Worm (Caenorhabditis elegans): Measurements from ENCODE around the gene R02F2.10.

The R02F2.10 gene

ce11 chrIII:5478011-5478410, at the start of gene R02F2.10:
R02F2.10 (plus strand) TSS chrIII:5478311.
- no peak for TF ChIP-seq hnd-1 (tag; optimal IDR thresholded peaks at IDR 0.05)
- no peak for TF ChIP-seq hmg-4 (GFP tag; optimal IDR thresholded peaks at IDR 0.05)
- no peak for TF ChIP-seq ceh-36 (tag; optimal IDR thresholded peaks at IDR 0.05)
- TF ChIP-seq hmbx-1 (tag; optimal IDR thresholded peaks at IDR 0.05), result no peak
- no peak for TF ChIP-seq F13C5.2 (tag; optimal IDR thresholded peaks at IDR 0.05)
- no peak for TF ChIP-seq flt-1 (GFP tag; IDR thresholded peaks at IDR 0.05)
- no peak for TF ChIP-seq B0310.2 (tag; optimal IDR thresholded peaks at IDR 0.05)
- no peak for TF ChIP-seq sea-1 (GFP tag; conservative IDR thresholded peaks at IDR 0.05)
- TF ChIP-seq pes-1 (GFP tag; IDR thresholded peaks at IDR 0.05), result no peak
- no peak for TF ChIP-seq tbx-37 (GFP tag; conservative IDR thresholded peaks at IDR 0.05)
- no peak for TF ChIP-seq tbx-11 (GFP tag; IDR thresholded peaks at IDR 0.05)

ce11 chrIII:5436306-5436705, 41.8 kb upstream of the R02F2.10 start:
- no peak for TF ChIP-seq sea-1 (GFP tag; conservative IDR thresholded peaks at IDR 0.05)
- no peak for TF ChIP-seq ceh-13 (GFP tag; optimal IDR thresholded peaks at IDR 0.05)
- TF ChIP-seq hnd-1 (tag; optimal IDR thresholded peaks at IDR 0.05), result no peak
- TF ChIP-seq tbx-37 (GFP tag; conservative IDR thresholded peaks at IDR 0.05), result no peak
- TF ChIP-seq scrt-1 (GFP tag; IDR thresholded peaks at IDR 0.05), result no peak
- no peak for TF ChIP-seq aly-1 (tag; optimal IDR thresholded peaks at IDR 0.05)
- TF ChIP-seq tbx-11 (GFP tag; IDR thresholded peaks at IDR 0.05), result no peak
- TF ChIP-seq hmbx-1 (tag; optimal IDR thresholded peaks at IDR 0.05), result no peak
- TF ChIP-seq ets-7 (tag; optimal IDR thresholded peaks at IDR 0.05), result no peak
- TF ChIP-seq ama-1 (optimal IDR thresholded peaks at IDR 0.05), result no peak
- no peak for TF ChIP-seq pes-1 (GFP tag; IDR thresholded peaks at IDR 0.05)
- TF ChIP-seq flt-1 (GFP tag; IDR thresholded peaks at IDR 0.05), result no peak

ce11 chrIII:5438064-5438463, 40.0 kb upstream of the R02F2.10 start:
- TF ChIP-seq scrt-1 (GFP tag; IDR thresholded peaks at IDR 0.05) (no peak), ama-1 (optimal IDR thresholded peaks at IDR 0.05) (no peak), ets-7 (tag; optimal IDR thresholded peaks at IDR 0.05) (no peak), B0310.2 (tag; optimal IDR thresholded peaks at IDR 0.05) (no peak), hnd-1 (tag; optimal IDR thresholded peaks at IDR 0.05) (no peak), tbx-11 (GFP tag; IDR thresholded peaks at IDR 0.05) (no peak), sea-1 (GFP tag; conservative IDR thresholded peaks at IDR 0.05) (no peak), ceh-13 (GFP tag; optimal IDR thresholded peaks at IDR 0.05) (no peak), F13C5.2 (tag; optimal IDR thresholded peaks at IDR 0.05) (no peak), hmbx-1 (tag; optimal IDR thresholded peaks at IDR 0.05) (no peak), aly-1 (tag; optimal IDR thresholded peaks at IDR 0.05) (no peak), hmg-4 (GFP tag; optimal IDR thresholded peaks at IDR 0.05) (no peak), flt-1 (GFP tag; IDR thresholded peaks at IDR 0.05) (no peak)

ce11 chrIII:5440540-5440939, 37.6 kb upstream of the R02F2.10 start, which contains the start of gene W03A5.6:
W03A5.6 (minus strand) TSS chrIII:5440640.
- TF ChIP-seq ceh-13 (GFP tag; optimal IDR thresholded peaks at IDR 0.05), result no peak
- no peak for TF ChIP-seq F13C5.2 (tag; optimal IDR thresholded peaks at IDR 0.05)
- no peak for TF ChIP-seq sea-1 (GFP tag; conservative IDR thresholded peaks at IDR 0.05)
- no peak for TF ChIP-seq pes-1 (GFP tag; IDR thresholded peaks at IDR 0.05)
- no peak for TF ChIP-seq ceh-36 (tag; optimal IDR thresholded peaks at IDR 0.05)
- no peak for TF ChIP-seq tra-4 (tag; optimal IDR thresholded peaks at IDR 0.05)
- no peak for TF ChIP-seq tbx-11 (GFP tag; IDR thresholded peaks at IDR 0.05)
- no peak for TF ChIP-seq scrt-1 (GFP tag; IDR thresholded peaks at IDR 0.05)
- TF ChIP-seq hnd-1 (tag; optimal IDR thresholded peaks at IDR 0.05), result no peak
- TF ChIP-seq hmbx-1 (tag; optimal IDR thresholded peaks at IDR 0.05), result no peak
- no peak for TF ChIP-seq hmg-4 (GFP tag; optimal IDR thresholded peaks at IDR 0.05)
- no peak for TF ChIP-seq aly-1 (tag; optimal IDR thresholded peaks at IDR 0.05)
- TF ChIP-seq tbx-37 (GFP tag; conservative IDR thresholded peaks at IDR 0.05), result no peak
- no peak for TF ChIP-seq ets-7 (tag; optimal IDR thresholded peaks at IDR 0.05)
- no peak for TF ChIP-seq flt-1 (GFP tag; IDR thresholded peaks at IDR 0.05)
- no peak for TF ChIP-seq B0310.2 (tag; optimal IDR thresholded peaks at IDR 0.05)
- TF ChIP-seq ama-1 (optimal IDR thresholded peaks at IDR 0.05), result no peak

ce11 chrIII:5442711-5443253, 35.3 kb upstream of the R02F2.10 start, which contains the start of the genes T24G10.2 and disl-2:
T24G10.2 (minus strand) TSS chrIII:5442761.
disl-2 (plus strand) TSS chrIII:5443167.
- TF ChIP-seq scrt-1 (GFP tag; IDR thresholded peaks at IDR 0.05), result no peak
- TF ChIP-seq F13C5.2 (tag; optimal IDR thresholded peaks at IDR 0.05), result peak; percentile 41

- no peak for TF ChIP-seq ets-7 (tag; optimal IDR thresholded peaks at IDR 0.05)
These were observed 29.9 kb upstream of the R02F2.10 start, which contains the start of gene skpt-1 for ce11 chrIII:5448177-5448576. skpt-1 (minus strand) TSS chrIII:5448395.

ce11 chrIII:5449762-5450308, 28.3 kb upstream of the R02F2.10 start, which contains the start of gene F48E8.8:
F48E8.8 (minus strand) TSS chrIII:5449812.
- TF ChIP-seq hnd-1 (tag; optimal IDR thresholded peaks at IDR 0.05) (no peak), F13C5.2 (tag; optimal IDR thresholded peaks at IDR 0.05) (peak; percentile 23)

- no peak for TF ChIP-seq hnd-1 (tag; optimal IDR thresholded peaks at IDR 0.05)
- TF ChIP-seq scrt-1 (GFP tag; IDR thresholded peaks at IDR 0.05), result no peak
- TF ChIP-seq ets-7 (tag; optimal IDR thresholded peaks at IDR 0.05), result no peak
- no peak for TF ChIP-seq tra-4 (tag; optimal IDR thresholded peaks at IDR 0.05)
- TF ChIP-seq pes-1 (GFP tag; IDR thresholded peaks at IDR 0.05), result no peak
- no peak for TF ChIP-seq ama-1 (optimal IDR thresholded peaks at IDR 0.05)
- no peak for TF ChIP-seq ceh-13 (GFP tag; optimal IDR thresholded peaks at IDR 0.05)
- TF ChIP-seq hmg-4 (GFP tag; optimal IDR thresholded peaks at IDR 0.05), result no peak
- no peak for TF ChIP-seq hmbx-1 (tag; optimal IDR thresholded peaks at IDR 0.05)
- no peak for TF ChIP-seq tbx-37 (GFP tag; conservative IDR thresholded peaks at IDR 0.05)
- TF ChIP-seq aly-1 (tag; optimal IDR thresholded peaks at IDR 0.05), result no peak
- no peak for TF ChIP-seq sea-1 (GFP tag; conservative IDR thresholded peaks at IDR 0.05)
- TF ChIP-seq F13C5.2 (tag; optimal IDR thresholded peaks at IDR 0.05), result no peak
- TF ChIP-seq B0310.2 (tag; optimal IDR thresholded peaks at IDR 0.05), result no peak
- TF ChIP-seq flt-1 (GFP tag; IDR thresholded peaks at IDR 0.05), result no peak
- no peak for TF ChIP-seq ceh-36 (tag; optimal IDR thresholded peaks at IDR 0.05)
- TF ChIP-seq tbx-11 (GFP tag; IDR thresholded peaks at IDR 0.05), result no peak
These were observed 27.7 kb upstream of the R02F2.10 start, which contains the start of gene paa-1 for ce11 chrIII:5450430-5450829. paa-1 (plus strand) TSS chrIII:5450730.
